Worm (Caenorhabditis elegans) whole organism, L2 larva: Measurements from ENCODE around the gene C34H4.1.

Source experiments
- F13H6.1 ChIP-seq: sonication (generic microtip); optimal IDR thresholded peaks from 2 replicates; lab custom pipeline; 2016; ENCODE audit warnings: missing genetic modification characterization, missing compliant biosample characterization
- aly-2 ChIP-seq: fragments of 150-350 bp; optimal IDR thresholded peaks from 2 replicates; lab custom pipeline; 2014; ENCODE audit warnings: missing biosample characterization, missing genetic modification characterization
- ama-1 ChIP-seq: fragments of 150-350 bp; optimal IDR thresholded peaks from 2 replicates; lab custom pipeline; 2018; ENCODE audit warnings: inconsistent platforms
- ceh-82 ChIP-seq: fragments of 150-350 bp; optimal IDR thresholded peaks from 2 replicates; lab custom pipeline; 2014; ENCODE audit warnings: missing biosample characterization, missing genetic modification characterization
- fos-1 ChIP-seq: fragments of 150-350 bp; optimal IDR thresholded peaks from 2 replicates; lab custom pipeline; 2014; ENCODE audit warnings: missing biosample characterization, missing genetic modification characterization
- nhr-11 ChIP-seq: fragments of 150-350 bp; optimal IDR thresholded peaks from 2 replicates; lab custom pipeline; 2014; ENCODE audit warnings: missing biosample characterization, missing genetic modification characterization
- nhr-12 ChIP-seq: fragments of 150-350 bp; optimal IDR thresholded peaks from 2 replicates; lab custom pipeline; 2014; ENCODE audit warnings: missing biosample characterization, missing genetic modification characterization
- nhr-237 ChIP-seq: fragments of 150-350 bp; optimal IDR thresholded peaks from 2 replicates; lab custom pipeline; 2014; ENCODE audit warnings: missing biosample characterization, missing genetic modification characterization
- nhr-25 ChIP-seq: fragments of 150-350 bp; sonication (generic microtip); optimal IDR thresholded peaks from 3 replicates; lab custom pipeline; 2014; ENCODE audit warnings: missing biosample characterization, missing genetic modification characterization
- nhr-6 ChIP-seq: fragments of 150-350 bp; optimal IDR thresholded peaks from 2 replicates; lab custom pipeline; 2014; ENCODE audit warnings: missing biosample characterization, missing genetic modification characterization
- unc-39 ChIP-seq: fragments of 150-350 bp; optimal IDR thresholded peaks from 2 replicates; lab custom pipeline; 2014; ENCODE audit warnings: missing biosample characterization, missing genetic modification characterization
- unc-62 ChIP-seq: fragments of 150-350 bp; optimal IDR thresholded peaks from 2 replicates; lab custom pipeline; 2014; ENCODE audit warnings: missing biosample characterization, missing genetic modification reagents, missing genetic modification characterization
- zag-1 ChIP-seq: fragments of 150-350 bp; optimal IDR thresholded peaks from 2 replicates; lab custom pipeline; 2014; ENCODE audit warnings: missing biosample characterization, missing genetic modification characterization
- ztf-11 ChIP-seq: sonication (generic microtip); optimal IDR thresholded peaks from 2 replicates; lab custom pipeline; 2017; ENCODE audit warnings: missing biosample characterization, missing genetic modification characterization

DNA sequence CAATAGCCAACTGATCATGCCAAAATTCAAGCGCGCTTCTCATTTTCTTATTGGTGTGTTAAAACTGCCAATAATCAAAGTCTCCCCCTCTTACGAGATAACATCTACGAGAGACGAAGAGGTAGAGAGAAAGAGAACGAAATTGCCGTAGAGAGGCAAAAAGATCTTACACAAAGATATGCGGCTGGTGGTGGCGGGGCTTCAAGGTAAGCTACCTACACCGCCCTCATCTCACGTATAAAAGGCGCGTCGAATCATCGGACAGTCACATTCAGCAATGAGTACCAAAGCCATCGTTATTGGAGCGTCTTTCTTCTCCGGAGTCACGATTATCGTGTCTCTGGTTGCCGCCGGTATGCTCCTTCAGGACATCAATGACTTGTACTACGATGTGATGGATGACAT lies 6.9 kb upstream of the C34H4.1 start, which contains the start of gene col-107:
- TF ChIP-seq nhr-237 (tag; lab: Kevin White, UChicago) = no peak
- no peak for TF ChIP-seq zag-1 (tag; lab: Kevin White, UChicago)
- TF ChIP-seq nhr-6 (tag; lab: Kevin White, UChicago) = no peak
- TF ChIP-seq F13H6.1 = no peak
- peak; percentile 89 for TF ChIP-seq ama-1 (lab: Kevin White, UChicago)
- TF ChIP-seq nhr-12 (tag; lab: Kevin White, UChicago) = no peak
- no peak for TF ChIP-seq unc-62 (GFP tag; lab: Kevin White, UChicago)
- no peak for TF ChIP-seq ztf-11
- no peak for TF ChIP-seq fos-1 (tag; lab: Kevin White, UChicago)
- no peak for TF ChIP-seq unc-39
- no peak for TF ChIP-seq ceh-82 (tag; lab: Kevin White, UChicago)
- TF ChIP-seq aly-2 = no peak
- TF ChIP-seq nhr-25 (tag; lab: Kevin White, UChicago) = peak; percentile 67
- no peak for TF ChIP-seq nhr-11
